Worm (Caenorhabditis elegans): Measurements from ENCODE around the gene R160.12.
"Not testable (repeated sequence)": the region's sequence is repeated elsewhere in the genome, so short reads cannot be mapped to it uniquely, and the experiment has no call there.

The R160.12 gene

DNA sequence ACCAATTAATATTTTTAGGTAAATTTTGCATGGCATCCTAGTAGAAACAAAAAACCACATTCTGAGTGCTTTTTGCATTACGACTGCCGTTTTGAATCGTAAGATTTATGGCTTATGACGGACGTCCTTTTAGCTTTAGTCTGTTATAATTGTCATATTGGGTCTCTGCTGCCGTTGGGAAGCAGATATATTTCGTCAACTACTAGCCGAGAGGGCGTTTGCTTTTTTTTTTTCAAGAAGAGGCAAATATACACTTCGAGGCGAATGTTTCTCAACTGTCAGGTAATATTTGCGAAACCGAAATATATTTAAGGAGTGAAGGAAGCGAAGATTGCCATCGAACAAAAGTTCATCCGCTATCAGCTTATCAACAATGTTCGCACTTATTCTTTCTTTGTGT is 33.7 kb downstream of the R160.12 start, which contains the start of gene F14H12.3:
Gene F14H12.3, plus strand, starts transcription at position 301 of the 400 bp plus-strand sequence.
- TF ChIP-seq nhr-111 (GFP tag; optimal IDR thresholded peaks at IDR 0.05) (no peak), ces-1 (GFP tag; optimal IDR thresholded peaks at IDR 0.05) (no peak), unc-62 (GFP tag; optimal IDR thresholded peaks at IDR 0.05 in 1 of 2) (no peak), unc-62 (tag; optimal IDR thresholded peaks at IDR 0.05) (no peak), ZK546.5 (tag; optimal IDR thresholded peaks at IDR 0.05) (no peak), hif-1 (tag; optimal IDR thresholded peaks at IDR 0.05) (no peak), dve-1 (tag; optimal IDR thresholded peaks at IDR 0.05; ENCODE audit: insufficient read depth) (no peak), aly-2 (tag; optimal IDR thresholded peaks at IDR 0.05) (no peak), F26F4.8 (GFP tag; conservative IDR thresholded peaks at IDR 0.05) (no peak), ceh-28 (tag; optimal IDR thresholded peaks at IDR 0.05) (no peak), php-3 (GFP tag; IDR thresholded peaks at IDR 0.05) (no peak), lin-38 (GFP tag; IDR thresholded peaks at IDR 0.05) (no peak), lir-3 (tag; optimal IDR thresholded peaks at IDR 0.05) (no peak), gei-8 (GFP tag; optimal IDR thresholded peaks at IDR 0.05) (no peak), mdl-1 (tag; optimal IDR thresholded peaks at IDR 0.05) (no peak), mxl-2 (GFP tag; conservative IDR thresholded peaks at IDR 0.05) (no peak), zag-1 (tag; optimal IDR thresholded peaks at IDR 0.05) (no peak), set-16 (GFP tag; IDR thresholded peaks at IDR 0.05) (no peak), daf-12 (tag; optimal IDR thresholded peaks at IDR 0.05) (no peak)

ce11 chrX:4342730-4343129 is 34.9 kb downstream of the R160.12 start:
- TF ChIP-seq unc-39 (tag; optimal IDR thresholded peaks at IDR 0.05) (no peak), pqm-1 (tag; optimal IDR thresholded peaks at IDR 0.05) (no peak), php-3 (GFP tag; IDR thresholded peaks at IDR 0.05) (no peak), ctbp-1 (GFP tag; IDR thresholded peaks at IDR 0.05) (no peak), lin-29 (GFP tag; IDR thresholded peaks at IDR 0.05) (no peak), zag-1 (tag; optimal IDR thresholded peaks at IDR 0.05) (no peak), zfp-3 (GFP tag; conservative IDR thresholded peaks at IDR 0.05) (no peak), pha-4 (GFP tag; IDR thresholded peaks at IDR 0.05) (no peak), pha-4 (tag; optimal IDR thresholded peaks at IDR 0.05) (no peak), nhr-10 (tag; optimal IDR thresholded peaks at IDR 0.05) (no peak), lsy-2 (tag; optimal IDR thresholded peaks at IDR 0.05) (no peak), lin-38 (GFP tag; IDR thresholded peaks at IDR 0.05) (no peak), dve-1 (tag; optimal IDR thresholded peaks at IDR 0.05; ENCODE audit: insufficient read depth) (no peak), F49E8.2 (tag; optimal IDR thresholded peaks at IDR 0.05; ENCODE audit: borderline replicate concordance) (no peak)

DNA sequence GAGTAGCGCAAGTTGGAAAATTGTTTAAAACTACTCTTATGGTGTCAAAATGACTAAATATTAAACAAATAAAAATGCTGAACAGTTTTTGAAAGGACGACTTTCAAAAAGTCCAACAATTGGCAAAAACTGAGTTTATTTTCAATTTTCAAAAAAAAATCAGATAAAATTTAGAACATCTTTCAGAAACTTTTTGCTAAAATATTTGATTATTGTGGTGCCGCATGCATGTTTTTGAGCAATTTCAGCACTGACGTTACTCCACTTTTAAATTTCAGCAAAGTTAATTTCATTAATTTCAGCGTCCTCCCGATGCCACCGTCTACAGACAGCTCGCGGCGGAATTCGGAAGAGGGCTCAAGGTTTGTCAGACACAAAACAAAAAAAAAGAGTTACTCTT is 38.3 kb downstream of the R160.12 start, which contains the start of gene cst-1:
Gene cst-1, plus strand, starts transcription at position 301 of the 400 bp plus-strand sequence.
- TF ChIP-seq D1046.2 (GFP tag; IDR thresholded peaks at IDR 0.05); spr-1 (tag; optimal IDR thresholded peaks at IDR 0.05); saeg-2 (GFP tag; IDR thresholded peaks at IDR 0.05): not testable (repeated sequence)

DNA sequence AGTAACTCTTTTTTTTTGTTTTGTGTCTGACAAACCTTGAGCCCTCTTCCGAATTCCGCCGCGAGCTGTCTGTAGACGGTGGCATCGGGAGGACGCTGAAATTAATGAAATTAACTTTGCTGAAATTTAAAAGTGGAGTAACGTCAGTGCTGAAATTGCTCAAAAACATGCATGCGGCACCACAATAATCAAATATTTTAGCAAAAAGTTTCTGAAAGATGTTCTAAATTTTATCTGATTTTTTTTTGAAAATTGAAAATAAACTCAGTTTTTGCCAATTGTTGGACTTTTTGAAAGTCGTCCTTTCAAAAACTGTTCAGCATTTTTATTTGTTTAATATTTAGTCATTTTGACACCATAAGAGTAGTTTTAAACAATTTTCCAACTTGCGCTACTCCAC is 41.6 kb downstream of the R160.12 start, which contains the start of gene cst-2:
Gene cst-2, minus strand, starts transcription at position 101 of the 400 bp plus-strand sequence.
- TF ChIP-seq egl-27 (tag; optimal IDR thresholded peaks at IDR 0.05); F49E8.2 (tag; optimal IDR thresholded peaks at IDR 0.05; ENCODE audit: borderline replicate concordance); ces-1 (GFP tag; optimal IDR thresholded peaks at IDR 0.05): not testable (repeated sequence)

DNA sequence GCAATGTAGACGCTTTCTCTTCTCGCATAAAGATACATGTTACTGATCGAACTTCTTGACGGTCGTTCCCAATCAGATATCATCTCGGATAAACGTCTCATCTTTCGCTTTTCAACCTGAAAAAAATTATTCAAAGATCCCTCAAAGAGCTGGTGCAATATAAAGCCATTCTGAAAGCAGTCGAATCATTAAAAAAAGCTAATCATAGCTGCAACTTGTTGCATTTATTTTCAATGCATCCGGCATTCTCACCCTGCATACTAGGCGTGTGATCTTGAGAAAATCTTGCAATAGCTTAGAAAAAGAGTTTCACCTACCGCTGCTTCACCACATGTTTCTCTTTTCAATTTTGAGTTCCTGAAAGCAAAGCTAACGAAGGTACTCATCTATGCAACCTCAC is 45.3 kb downstream of the R160.12 start, which contains the start of gene C24A8.6:
Gene C24A8.6, minus strand, starts transcription at position 101 of the 400 bp plus-strand sequence.
- TF ChIP-seq F44E2.7 (GFP tag; IDR thresholded peaks at IDR 0.05); ceh-44 (GFP tag; IDR thresholded peaks at IDR 0.05); rbr-2 (tag; optimal IDR thresholded peaks at IDR 0.05): not testable (repeated sequence)
